Fruit fly (Drosophila melanogaster): ENCODE measurements around the gene CG7606.

DNA sequence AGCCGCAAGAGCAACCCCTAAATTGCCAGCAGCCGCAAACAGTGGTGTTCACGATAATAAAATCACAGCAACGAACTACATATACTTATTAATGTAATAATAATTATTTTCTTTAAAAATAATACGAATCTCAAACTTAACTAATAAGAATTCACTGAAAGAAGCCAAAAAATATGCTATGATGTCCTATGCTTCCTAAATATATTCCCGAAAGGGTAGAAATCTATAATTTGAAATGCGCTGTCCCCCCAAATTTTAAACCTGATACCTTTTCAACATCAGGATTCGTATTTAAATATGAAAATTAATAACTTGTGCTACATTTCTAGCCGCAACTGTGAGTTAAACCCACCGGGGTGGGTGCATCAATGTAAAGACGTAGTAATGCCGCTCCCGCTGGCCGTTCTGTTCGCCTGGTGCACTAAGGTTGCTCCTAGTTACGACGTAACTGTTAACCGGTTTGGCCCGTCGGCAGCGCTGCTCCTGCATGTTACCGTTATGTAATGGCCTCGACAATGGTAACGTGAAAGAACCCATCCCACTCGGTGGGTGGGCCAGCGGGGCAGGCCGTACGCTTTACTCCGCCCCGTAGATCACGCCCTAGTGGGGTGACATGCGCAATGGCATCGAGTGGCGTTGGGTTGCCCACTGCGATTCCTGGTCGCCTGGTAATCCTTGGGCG is 8.0 kb downstream of the CG7606 start:
- TF ChIP-seq eyg (GFP tag; optimal IDR thresholded peaks at IDR 0.05) (no peak), Scr (GFP tag; IDR thresholded peaks at IDR 0.05; ENCODE audit: partially characterized antibody) (no peak), btn (GFP tag; optimal IDR thresholded peaks at IDR 0.05) (no peak), HmgZ (tag; optimal IDR thresholded peaks at IDR 0.05) (no peak), gcm2 (GFP tag; optimal IDR thresholded peaks at IDR 0.05) (peak; percentile 29)
